Worm (Caenorhabditis elegans): ENCODE data around the gene K09H11.11.

DNA sequence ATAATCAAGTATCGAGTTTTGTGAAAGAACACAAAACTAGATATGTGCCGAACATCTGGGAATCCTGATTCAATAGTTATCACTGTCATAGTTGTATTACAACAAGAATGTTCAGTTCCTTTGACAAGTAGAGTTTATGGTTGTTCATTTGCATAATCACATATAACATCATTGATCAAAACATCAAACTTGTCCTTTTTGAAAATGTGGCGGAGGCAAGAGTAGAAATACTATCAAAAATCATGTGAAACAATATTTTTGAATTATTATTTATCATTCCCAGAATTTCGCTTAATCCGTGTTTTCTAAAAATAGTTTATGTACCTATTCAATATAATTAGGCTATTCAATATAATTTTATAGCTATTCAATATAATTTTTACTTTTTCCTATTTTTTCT is 30.3 kb upstream of the K09H11.11 start, which contains the start of gene F44E7.7:
- TF ChIP-seq hnd-1 (tag; optimal IDR thresholded peaks at IDR 0.05) = no peak
- no peak for TF ChIP-seq B0310.2 (tag; optimal IDR thresholded peaks at IDR 0.05)
- TF ChIP-seq ama-1 (optimal IDR thresholded peaks at IDR 0.05) = no peak
- TF ChIP-seq scrt-1 (GFP tag; IDR thresholded peaks at IDR 0.05) = no peak
- no peak for TF ChIP-seq hmbx-1 (tag; optimal IDR thresholded peaks at IDR 0.05)
